Fruit fly (Drosophila melanogaster) whole organism, embryonic: ENCODE measurements around the gene CG12592.
A peak's percentile ranks its signal among the peaks of the same experiment; 100 is the strongest.

Experiments used
- ATbp ChIP-seq: fragments of 200-800 bp; sonication (Bioruptor generic); optimal IDR thresholded peaks from 2 replicates; lab custom pipeline; 2017; ENCODE audit warnings: missing biosample characterization, mild to moderate bottlenecking, missing genetic modification characterization, missing genetic modification reagents
- Atf6 ChIP-seq: fragments of 200-800 bp; sonication (Bioruptor generic); IDR thresholded peaks from 2 replicates; pipeline ENCODE4 v1.3.6; 2022; ENCODE audit warnings: missing biosample characterization, missing genetic modification characterization
- Awh ChIP-seq: fragments of 200-800 bp; sonication (Bioruptor generic); IDR thresholded peaks from 2 replicates; pipeline ENCODE4, ENCODE4 v1.3.6; 2022; ENCODE audit warnings: missing biosample characterization, missing genetic modification characterization
- CG13123 ChIP-seq: fragments of 200-800 bp; sonication (Bioruptor generic); optimal IDR thresholded peaks from 2 replicates; lab custom pipeline; 2016; ENCODE audit warnings: missing biosample characterization, missing genetic modification characterization
- CG13296 ChIP-seq: fragments of 200-800 bp; sonication (Bioruptor generic); optimal IDR thresholded peaks from 3 replicates; lab custom pipeline; 2018; ENCODE audit warnings: missing biosample characterization, mild to moderate bottlenecking, missing genetic modification characterization
- CG15601 ChIP-seq: fragments of 200-800 bp; sonication (Bioruptor generic); optimal IDR thresholded peaks from 3 replicates; lab custom pipeline; 2019; ENCODE audit warnings: missing biosample characterization, mild to moderate bottlenecking, missing genetic modification characterization, moderate library complexity
- CG16863 ChIP-seq: fragments of 200-800 bp; sonication (Bioruptor generic); optimal IDR thresholded peaks from 3 replicates; lab custom pipeline; 2016; ENCODE audit warnings: missing biosample characterization, missing genetic modification characterization
- CG17359 ChIP-seq: fragments of 200-800 bp; sonication (Bioruptor generic); optimal IDR thresholded peaks from 3 replicates; lab custom pipeline; 2018; ENCODE audit warnings: missing biosample characterization, mild to moderate bottlenecking, missing genetic modification characterization, moderate library complexity
- CG17912 ChIP-seq: fragments of 200-800 bp; sonication (Bioruptor generic); optimal IDR thresholded peaks from 2 replicates; lab custom pipeline; 2018; ENCODE audit warnings: missing biosample characterization, mild to moderate bottlenecking, missing genetic modification characterization
- CG2116 ChIP-seq: fragments of 200-800 bp; sonication (Bioruptor generic); optimal IDR thresholded peaks from 3 replicates; lab custom pipeline; 2018; ENCODE audit warnings: missing biosample characterization, mild to moderate bottlenecking, missing genetic modification characterization
- CG30431 ChIP-seq: fragments of 200-800 bp; sonication (Bioruptor generic); optimal IDR thresholded peaks from 2 replicates; lab custom pipeline; 2017; ENCODE audit warnings: missing biosample characterization, missing genetic modification characterization
- CG31224 ChIP-seq: fragments of 200-800 bp; sonication (Bioruptor generic); IDR thresholded peaks from 2 replicates; pipeline ENCODE4 v1.3.6; 2022; ENCODE audit warnings: missing biosample characterization, missing genetic modification characterization
- CG3163 ChIP-seq: fragments of 200-800 bp; sonication (Bioruptor generic); optimal IDR thresholded peaks from 3 replicates; lab custom pipeline; 2016; ENCODE audit warnings: missing biosample characterization, missing genetic modification characterization
- CG32532 ChIP-seq: fragments of 200-800 bp; sonication (Bioruptor generic); IDR thresholded peaks from 2 replicates; pipeline ENCODE4 v1.3.6; 2022; ENCODE audit warnings: missing biosample characterization, missing genetic modification characterization
- CG34224 ChIP-seq: fragments of 200-800 bp; sonication (Bioruptor generic); IDR thresholded peaks from 3 replicates; pipeline ENCODE4 v1.3.6; 2022; ENCODE audit warnings: missing biosample characterization, missing genetic modification characterization; ENCODE audit not compliant: partially characterized antibody
- CG3726 ChIP-seq: fragments of 200-800 bp; sonication (Bioruptor generic); IDR thresholded peaks from 3 replicates; pipeline ENCODE4, ENCODE4 v1.3.6; 2022; ENCODE audit warnings: missing biosample characterization, missing genetic modification characterization
- CG3995 ChIP-seq: fragments of 200-800 bp; sonication (Bioruptor generic); optimal IDR thresholded peaks from 3 replicates; lab custom pipeline; 2016; ENCODE audit warnings: missing biosample characterization, missing genetic modification characterization
- CG4328 ChIP-seq: fragments of 200-800 bp; sonication (Bioruptor generic); optimal IDR thresholded peaks from 3 replicates; lab custom pipeline; 2017; ENCODE audit warnings: missing biosample characterization, missing genetic modification reagents, missing genetic modification characterization
- CG7928 ChIP-seq: fragments of 200-800 bp; sonication (Bioruptor generic); optimal IDR thresholded peaks from 2 replicates; lab custom pipeline; 2017; ENCODE audit warnings: missing biosample characterization, mild to moderate bottlenecking, missing genetic modification characterization
- CG7987 ChIP-seq: fragments of 200-800 bp; sonication (Bioruptor generic); optimal IDR thresholded peaks from 2 replicates; lab custom pipeline; 2018; ENCODE audit warnings: missing biosample characterization, mild to moderate bottlenecking, missing genetic modification characterization, moderate library complexity
- CG8924 ChIP-seq: fragments of 200-800 bp; optimal IDR thresholded peaks from 3 replicates; lab custom pipeline; 2019; ENCODE audit warnings: missing biosample characterization, mild to moderate bottlenecking, missing genetic modification characterization, moderate library complexity
- CG9437 ChIP-seq: fragments of 200-800 bp; sonication (Bioruptor generic); optimal IDR thresholded peaks from 2 replicates; lab custom pipeline; 2018; ENCODE audit warnings: missing biosample characterization, mild to moderate bottlenecking, missing genetic modification characterization
- CrebB ChIP-seq: fragments of 200-800 bp; sonication (Bioruptor generic); optimal IDR thresholded peaks from 3 replicates; lab custom pipeline; 2018; ENCODE audit warnings: missing biosample characterization, mild to moderate bottlenecking, missing genetic modification characterization
- MBD-R2 ChIP-seq: fragments of 200-800 bp; sonication (Bioruptor generic); IDR thresholded peaks from 2 replicates; pipeline ENCODE4 v1.3.6; 2022; ENCODE audit warnings: missing biosample characterization, missing genetic modification characterization
- Mad ChIP-seq: fragments of 200-800 bp; sonication (Bioruptor generic); optimal IDR thresholded peaks from 2 replicates; lab custom pipeline; 2016; ENCODE audit warnings: missing biosample characterization, missing genetic modification characterization
- Nf-YB ChIP-seq: fragments of 200-800 bp; sonication (Bioruptor generic); optimal IDR thresholded peaks from 3 replicates; lab custom pipeline; 2019; ENCODE audit warnings: missing biosample characterization, mild to moderate bottlenecking, missing genetic modification characterization, moderate library complexity
- Nf-YC ChIP-seq: fragments of 200-800 bp; optimal IDR thresholded peaks from 3 replicates; lab custom pipeline; 2019; ENCODE audit warnings: missing biosample characterization, mild to moderate bottlenecking, missing genetic modification characterization, moderate library complexity
- Scr ChIP-seq: fragments of 200-800 bp; sonication (Bioruptor generic); IDR thresholded peaks from 2 replicates; pipeline ENCODE4 v1.3.6; 2022; ENCODE audit warnings: missing biosample characterization, missing genetic modification characterization; ENCODE audit not compliant: partially characterized antibody
- Sin3A ChIP-seq: fragments of >200 bp; optimal IDR thresholded peaks from 2 replicates; lab custom pipeline; 2018
- Sox100B ChIP-seq: fragments of 200-800 bp; sonication (Bioruptor generic); optimal IDR thresholded peaks from 3 replicates; lab custom pipeline; 2018; ENCODE audit warnings: missing biosample characterization, mild to moderate bottlenecking, missing genetic modification characterization
- TFAM ChIP-seq: fragments of 200-800 bp; sonication (Bioruptor generic); optimal IDR thresholded peaks from 2 replicates; lab custom pipeline; 2017; ENCODE audit warnings: missing biosample characterization, missing genetic modification characterization, inconsistent platforms
- Taf1 ChIP-seq: fragments of 200-800 bp; sonication (Bioruptor generic); IDR thresholded peaks from 2 replicates; pipeline ENCODE4 v1.3.6; 2022; ENCODE audit warnings: missing biosample characterization, missing genetic modification characterization
- da ChIP-seq: fragments of 200-800 bp; sonication (Bioruptor generic); optimal IDR thresholded peaks from 2 replicates; lab custom pipeline; 2016; ENCODE audit warnings: missing biosample characterization, missing genetic modification characterization
- dpn ChIP-seq, 2 experiments: fragments of 200-800 bp; sonication (Bioruptor generic); optimal IDR thresholded peaks; 3 replicates each; lab custom pipeline; 2016; ENCODE audit warnings: missing biosample characterization in 2 of 2, missing genetic modification characterization in 2 of 2
- exex ChIP-seq: fragments of 200-800 bp; sonication (Bioruptor generic); optimal IDR thresholded peaks from 4 replicates; lab custom pipeline; 2018; ENCODE audit warnings: missing biosample characterization, mild to moderate bottlenecking, missing genetic modification characterization, moderate library complexity
- fd64A ChIP-seq: fragments of 200-800 bp; sonication (Bioruptor generic); optimal IDR thresholded peaks from 3 replicates; lab custom pipeline; 2018; ENCODE audit warnings: missing biosample characterization, mild to moderate bottlenecking, missing genetic modification characterization
- fd96Cb ChIP-seq: fragments of 200-800 bp; sonication (Bioruptor generic); optimal IDR thresholded peaks from 2 replicates; lab custom pipeline; 2018; ENCODE audit warnings: missing biosample characterization, mild to moderate bottlenecking, missing genetic modification characterization, moderate library complexity
- grau ChIP-seq: fragments of 200-800 bp; optimal IDR thresholded peaks from 3 replicates; lab custom pipeline; 2019; ENCODE audit warnings: missing biosample characterization, mild to moderate bottlenecking, missing genetic modification characterization, moderate library complexity
- gsb ChIP-seq: fragments of 200-800 bp; sonication (Bioruptor generic); IDR thresholded peaks from 2 replicates; pipeline ENCODE4 v1.3.6; 2022; ENCODE audit warnings: missing biosample characterization, missing genetic modification characterization
- ken ChIP-seq: fragments of 200-800 bp; sonication (Bioruptor generic); IDR thresholded peaks from 3 replicates; pipeline ENCODE4 v1.3.6; 2022; ENCODE audit warnings: missing biosample characterization, missing genetic modification characterization
- maf-S ChIP-seq: fragments of 200-800 bp; sonication (Bioruptor generic); optimal IDR thresholded peaks from 2 replicates; lab custom pipeline; 2016; ENCODE audit warnings: missing biosample characterization, missing genetic modification characterization
- otp ChIP-seq: fragments of 200-800 bp; sonication (Bioruptor generic); IDR thresholded peaks from 3 replicates; pipeline ENCODE4, ENCODE4 v1.3.6; 2022; ENCODE audit warnings: missing biosample characterization, missing genetic modification characterization
- psq ChIP-seq: fragments of 200-800 bp; sonication (Bioruptor generic); optimal IDR thresholded peaks from 2 replicates; lab custom pipeline; 2017; ENCODE audit warnings: missing biosample characterization, missing genetic modification characterization
- ranshi ChIP-seq: fragments of 200-800 bp; sonication (Bioruptor generic); IDR thresholded peaks from 2 replicates; pipeline ENCODE4 v1.3.6; 2022; ENCODE audit warnings: missing biosample characterization, missing genetic modification characterization
- row ChIP-seq: fragments of 200-800 bp; sonication (Bioruptor generic); IDR thresholded peaks from 3 replicates; pipeline ENCODE4 v1.3.6; 2022; ENCODE audit warnings: missing biosample characterization, missing genetic modification characterization
- sisA ChIP-seq: fragments of 200-800 bp; sonication (Bioruptor generic); IDR thresholded peaks from 2 replicates; pipeline ENCODE4 v1.3.6; 2022; ENCODE audit warnings: missing biosample characterization, missing genetic modification characterization
- slou ChIP-seq: fragments of 200-800 bp; sonication (Bioruptor generic); optimal IDR thresholded peaks from 3 replicates; lab custom pipeline; 2016; ENCODE audit warnings: missing biosample characterization, missing genetic modification characterization
- tap ChIP-seq: fragments of 200-800 bp; optimal IDR thresholded peaks from 3 replicates; lab custom pipeline; 2019; ENCODE audit warnings: missing biosample characterization, mild to moderate bottlenecking, missing genetic modification characterization, moderate library complexity
- tgo ChIP-seq: fragments of 200-800 bp; sonication (Bioruptor generic); IDR thresholded peaks from 3 replicates; pipeline ENCODE4 v1.3.6; 2022; ENCODE audit warnings: missing biosample characterization, missing genetic modification characterization
- tup ChIP-seq: fragments of 200-800 bp; sonication (Bioruptor generic); optimal IDR thresholded peaks from 2 replicates; lab custom pipeline; 2016; ENCODE audit warnings: missing biosample characterization, mild to moderate bottlenecking, missing genetic modification characterization, moderate library complexity
- vnd ChIP-seq: fragments of 200-800 bp; sonication (Bioruptor generic); IDR thresholded peaks from 3 replicates; pipeline ENCODE4 v1.3.6; 2022; ENCODE audit warnings: missing biosample characterization, missing genetic modification characterization; ENCODE audit not compliant: partially characterized antibody
- vvl ChIP-seq: fragments of 200-800 bp; sonication (Bioruptor generic); IDR thresholded peaks from 2 replicates; pipeline ENCODE4 v1.3.6; 2022; ENCODE audit warnings: missing biosample characterization, missing genetic modification characterization
- yki ChIP-seq: fragments of >200 bp; optimal IDR thresholded peaks from 3 replicates; lab custom pipeline; 2018

The CG12592 gene

dm6 chr3R:10377849-10378248 is 39.7 kb downstream of the CG12592 start, which contains the start of gene Rfx:
Gene Rfx, minus strand, starts transcription at chr3R:10378068.
- TF ChIP-seq yki (lab: Kevin White, UChicago): no peak
- peak; percentile 19 for TF ChIP-seq CG3995
- no peak for TF ChIP-seq tap
- no peak for TF ChIP-seq vvl (GFP tag; lab: Robert Waterston, UW)
- no peak for TF ChIP-seq da (GFP tag; lab: Kevin White, UChicago)
- TF ChIP-seq CG7987 (GFP tag; lab: Kevin White, UChicago): peak; percentile 48
- no peak for TF ChIP-seq CG17359 (tag; lab: Kevin White, UChicago)
- no peak for TF ChIP-seq ATbp (GFP tag; lab: Kevin White, UChicago)
- no peak for TF ChIP-seq Atf6 (GFP tag; lab: Robert Waterston, UW)
- no peak for TF ChIP-seq sisA
- TF ChIP-seq CG16863 (GFP tag; lab: Kevin White, UChicago): no peak
- no peak for TF ChIP-seq CG34224
- TF ChIP-seq CG13296 (GFP tag; lab: Kevin White, UChicago): no peak
- peak; percentile 62 for TF ChIP-seq Sin3A (lab: Kevin White, UChicago)
- no peak for TF ChIP-seq tup (GFP tag; lab: Kevin White, UChicago)
- TF ChIP-seq Scr (GFP tag; lab: Robert Waterston, UW): no peak
- no peak for TF ChIP-seq maf-S (GFP tag; lab: Kevin White, UChicago)
- TF ChIP-seq CG9437 (GFP tag; lab: Kevin White, UChicago): no peak
- peak; percentile 83 for TF ChIP-seq CG8924 (tag; lab: Kevin White, UChicago)
- TF ChIP-seq Sox100B (GFP tag; lab: Kevin White, UChicago): peak; percentile 37
- peak; percentile 37 for TF ChIP-seq CG15601 (tag; lab: Kevin White, UChicago)
- no peak for TF ChIP-seq row (GFP tag; lab: Robert Waterston, UW)
- TF ChIP-seq ken (GFP tag; lab: Robert Waterston, UW): no peak
- no peak for TF ChIP-seq CG7928 (GFP tag; lab: Kevin White, UChicago)
- TF ChIP-seq fd96Cb (tag; lab: Kevin White, UChicago): no peak
- no peak for TF ChIP-seq TFAM (GFP tag; lab: Kevin White, UChicago)
- no peak for TF ChIP-seq psq (GFP tag; lab: Kevin White, UChicago)
- TF ChIP-seq Nf-YC (tag; lab: Kevin White, UChicago): peak; percentile 28
- no peak for TF ChIP-seq gsb (GFP tag; lab: Robert Waterston, UW)
- TF ChIP-seq CG13123 (GFP tag; lab: Kevin White, UChicago): no peak
- TF ChIP-seq MBD-R2: no peak
- no peak for TF ChIP-seq CG17912 (GFP tag; lab: Kevin White, UChicago)
- no peak for TF ChIP-seq CG31224 (GFP tag; lab: Robert Waterston, UW)
- TF ChIP-seq CG2116 (GFP tag; lab: Kevin White, UChicago): peak; percentile 63
- TF ChIP-seq vnd (GFP tag; lab: Robert Waterston, UW): no peak
- TF ChIP-seq CG32532: no peak
- TF ChIP-seq Taf1 (GFP tag; lab: Robert Waterston, UW): no peak
- TF ChIP-seq Mad (GFP tag; lab: Kevin White, UChicago): no peak
- TF ChIP-seq grau (tag; lab: Kevin White, UChicago): peak; percentile 37
- TF ChIP-seq CG30431 (GFP tag; lab: Kevin White, UChicago): no peak
- TF ChIP-seq CG3726: no peak
- TF ChIP-seq exex: peak; percentile 16
- no peak for TF ChIP-seq CG3163
- no peak for TF ChIP-seq slou (GFP tag; lab: Kevin White, UChicago)
- peak; percentile 10 for TF ChIP-seq CG4328 (GFP tag; lab: Kevin White, UChicago)
- peak in 1 of 2 experiments; percentile 21 for TF ChIP-seq dpn (GFP tag; optimal IDR thresholded peaks at IDR 0.05; lab: Kevin White, UChicago)
- no peak for TF ChIP-seq ranshi (GFP tag; lab: Robert Waterston, UW)
- TF ChIP-seq tgo (GFP tag; lab: Robert Waterston, UW): no peak
- no peak for TF ChIP-seq Awh (GFP tag; lab: Robert Waterston, UW)
- peak; percentile 11 for TF ChIP-seq Nf-YB
- no peak for TF ChIP-seq otp (GFP tag; lab: Robert Waterston, UW)
- peak; percentile 34 for TF ChIP-seq CrebB (tag; lab: Kevin White, UChicago)
- no peak for TF ChIP-seq fd64A (GFP tag; lab: Kevin White, UChicago)
